Worm (Caenorhabditis elegans) whole organism, L4 larva: ENCODE measurements around the gene C05D11.13.

Source experiments
- F37D6.2 ChIP-seq: sonication (generic microtip); optimal IDR thresholded peaks from 2 replicates; lab custom pipeline; 2016; ENCODE audit warnings: mild to moderate bottlenecking, missing genetic modification characterization, missing compliant biosample characterization
- T20F7.1 ChIP-seq: fragments of 200-800 bp; sonication (Bioruptor generic); optimal IDR thresholded peaks from 2 replicates; lab custom pipeline; 2018; ENCODE audit warnings: mild to moderate bottlenecking, missing genetic modification characterization, missing compliant biosample characterization
- ZK337.2 ChIP-seq: fragments of 200-800 bp; sonication (Bioruptor generic); IDR thresholded peaks from 2 replicates; pipeline ENCODE4 v1.3.6; 2022; ENCODE audit warnings: missing genetic modification reagents, missing genetic modification characterization, missing compliant biosample characterization
- ZK546.5 ChIP-seq, 2 experiments: sonication (generic microtip); optimal IDR thresholded peaks; 2 replicates each; lab custom pipeline; 2017; ENCODE audit warnings: missing biosample characterization in 2 of 2, missing genetic modification characterization in 2 of 2
- arid-1 ChIP-seq: fragments of 200-800 bp; sonication (Bioruptor generic); conservative IDR thresholded peaks from 2 replicates; pipeline ENCODE4 v1.3.6; 2022; ENCODE audit warnings: missing genetic modification reagents, missing genetic modification characterization, missing compliant biosample characterization
- ceh-20 ChIP-seq: fragments of 200-800 bp; sonication (Bioruptor generic); IDR thresholded peaks from 2 replicates; pipeline ENCODE4 v1.3.6; 2022; ENCODE audit warnings: missing genetic modification reagents, missing genetic modification characterization, missing compliant biosample characterization
- daf-12 ChIP-seq: fragments of 150-350 bp; optimal IDR thresholded peaks from 2 replicates; lab custom pipeline; 2014; ENCODE audit warnings: missing biosample characterization, missing genetic modification reagents, missing genetic modification characterization
- daf-16 ChIP-seq, 3 experiments: sonication (generic microtip); optimal IDR thresholded peaks; 2 replicates each; lab custom pipeline; 2016 to 2017; ENCODE audit warnings: missing genetic modification characterization in 3 of 3, missing genetic modification reagents in 3 of 3, mild to moderate bottlenecking in 2 of 3, missing compliant biosample characterization in 2 of 3, missing biosample characterization in 1 of 3, moderate library complexity in 1 of 3
- dmd-6 ChIP-seq: fragments of 200-800 bp; sonication (Bioruptor generic); IDR thresholded peaks from 2 replicates; pipeline ENCODE4 v1.3.6; 2022; ENCODE audit warnings: missing genetic modification reagents, missing genetic modification characterization, missing compliant biosample characterization
- dve-1 ChIP-seq: sonication (generic microtip); optimal IDR thresholded peaks from 2 replicates; lab custom pipeline; 2017; ENCODE audit warnings: antibody characterized with exemption, mild to moderate bottlenecking, missing genetic modification characterization, missing compliant biosample characterization; ENCODE audit not compliant: insufficient read depth
- egl-27 ChIP-seq: sonication (generic microtip); optimal IDR thresholded peaks from 3 replicates; lab custom pipeline; 2017; ENCODE audit warnings: missing biosample characterization, missing genetic modification reagents, missing genetic modification characterization
- fkh-10 ChIP-seq: fragments of 150-350 bp; optimal IDR thresholded peaks from 2 replicates; lab custom pipeline; 2014; ENCODE audit warnings: missing biosample characterization, missing genetic modification reagents, missing genetic modification characterization
- hlh-11 ChIP-seq: fragments of 200-800 bp; sonication (Bioruptor generic); optimal IDR thresholded peaks from 2 replicates; lab custom pipeline; 2018; ENCODE audit warnings: mild to moderate bottlenecking, missing genetic modification characterization, missing compliant biosample characterization
- hlh-30 ChIP-seq: sonication (generic microtip); optimal IDR thresholded peaks from 2 replicates; lab custom pipeline; 2017; ENCODE audit warnings: antibody characterized with exemption, mild to moderate bottlenecking, missing genetic modification characterization, missing compliant biosample characterization; ENCODE audit not compliant: insufficient read depth
- jun-1 ChIP-seq: fragments of 150-350 bp; optimal IDR thresholded peaks from 2 replicates; lab custom pipeline; 2014; ENCODE audit warnings: missing biosample characterization, missing genetic modification reagents, missing genetic modification characterization
- lin-13 ChIP-seq: fragments of 150-350 bp; optimal IDR thresholded peaks from 2 replicates; lab custom pipeline; 2014; ENCODE audit warnings: missing biosample characterization, missing genetic modification reagents, missing genetic modification characterization
- lin-15B ChIP-seq: fragments of 150-350 bp; sonication (generic microtip); optimal IDR thresholded peaks from 3 replicates; lab custom pipeline; 2014; ENCODE audit warnings: missing biosample characterization, missing genetic modification characterization
- mdl-1 ChIP-seq, 2 experiments: fragments of 150-350 bp in 1 of 2; sonication (generic microtip) in 1 of 2; optimal IDR thresholded peaks; 2 replicates each; lab custom pipeline; 2014 to 2017; ENCODE audit warnings: missing biosample characterization in 2 of 2, missing genetic modification characterization in 2 of 2
- mdt-29 ChIP-seq: fragments of 200-800 bp; sonication (Bioruptor generic); IDR thresholded peaks from 2 replicates; pipeline ENCODE4 v1.3.6; 2022; ENCODE audit warnings: missing genetic modification reagents, missing genetic modification characterization, missing compliant biosample characterization
- mep-1 ChIP-seq: fragments of 150-350 bp; sonication (generic microtip); optimal IDR thresholded peaks from 3 replicates; lab custom pipeline; 2014; ENCODE audit warnings: missing biosample characterization, missing genetic modification characterization
- mxl-3 ChIP-seq: fragments of 200-800 bp; sonication (Bioruptor generic); optimal IDR thresholded peaks from 2 replicates; lab custom pipeline; 2018; ENCODE audit warnings: mild to moderate bottlenecking, missing genetic modification characterization, missing compliant biosample characterization
- nhr-28 ChIP-seq: fragments of 150-350 bp; optimal IDR thresholded peaks from 2 replicates; lab custom pipeline; 2014; ENCODE audit warnings: missing biosample characterization, missing genetic modification characterization
- nhr-41 ChIP-seq: fragments of 200-800 bp; sonication (Bioruptor generic); IDR thresholded peaks from 2 replicates; pipeline ENCODE4 v1.3.6; 2022; ENCODE audit warnings: missing genetic modification reagents, missing genetic modification characterization, missing compliant biosample characterization
- nhr-77 ChIP-seq: fragments of 150-350 bp; optimal IDR thresholded peaks from 2 replicates; lab custom pipeline; 2014; ENCODE audit warnings: missing biosample characterization, missing genetic modification characterization
- php-3 ChIP-seq: fragments of 200-800 bp; sonication (Bioruptor generic); IDR thresholded peaks from 2 replicates; pipeline ENCODE4 v1.3.6; 2022; ENCODE audit warnings: missing genetic modification reagents, missing genetic modification characterization, missing compliant biosample characterization
- pqm-1 ChIP-seq: sonication (generic microtip); optimal IDR thresholded peaks from 2 replicates; lab custom pipeline; 2017; ENCODE audit warnings: missing biosample characterization, missing genetic modification characterization
- saeg-2 ChIP-seq: fragments of 200-800 bp; sonication (Bioruptor generic); IDR thresholded peaks from 2 replicates; pipeline ENCODE4 v1.3.6; 2022; ENCODE audit warnings: missing genetic modification reagents, missing genetic modification characterization, missing compliant biosample characterization
- sdz-12 ChIP-seq: fragments of 200-800 bp; sonication (Bioruptor generic); optimal IDR thresholded peaks from 2 replicates; lab custom pipeline; 2018; ENCODE audit warnings: mild to moderate bottlenecking, missing genetic modification characterization, missing compliant biosample characterization
- unc-130 ChIP-seq: sonication (generic microtip); optimal IDR thresholded peaks from 2 replicates; lab custom pipeline; 2016; ENCODE audit warnings: missing genetic modification reagents, missing genetic modification characterization, missing compliant biosample characterization
- unc-39 ChIP-seq: sonication (generic microtip); optimal IDR thresholded peaks from 2 replicates; lab custom pipeline; 2017; ENCODE audit warnings: missing biosample characterization, missing genetic modification characterization
- unc-62 ChIP-seq, 3 experiments: fragments of 150-350 bp in 1 of 3; sonication (generic microtip); optimal IDR thresholded peaks in 2 of 3; peaks in 1 of 3; 1 replicate in 1 of 3; 2 replicates in 2 of 3; lab custom pipeline; 2014 to 2017; ENCODE audit warnings: missing biosample characterization in 3 of 3, missing genetic modification characterization in 3 of 3, missing genetic modification reagents in 3 of 3, missing genotype in 1 of 3
- zfp-3 ChIP-seq: fragments of 200-800 bp; sonication (Bioruptor generic); conservative IDR thresholded peaks from 2 replicates; pipeline ENCODE4 v1.3.6; 2022; ENCODE audit warnings: missing genetic modification reagents, missing genetic modification characterization, missing compliant biosample characterization
- zip-2 ChIP-seq: fragments of 150-350 bp; optimal IDR thresholded peaks from 2 replicates; lab custom pipeline; 2014; ENCODE audit warnings: missing biosample characterization, missing genetic modification characterization
- ztf-7 ChIP-seq: fragments of 150-350 bp; optimal IDR thresholded peaks from 2 replicates; lab custom pipeline; 2014; ENCODE audit warnings: missing biosample characterization, missing genetic modification characterization

Gene C05D11.13

DNA sequence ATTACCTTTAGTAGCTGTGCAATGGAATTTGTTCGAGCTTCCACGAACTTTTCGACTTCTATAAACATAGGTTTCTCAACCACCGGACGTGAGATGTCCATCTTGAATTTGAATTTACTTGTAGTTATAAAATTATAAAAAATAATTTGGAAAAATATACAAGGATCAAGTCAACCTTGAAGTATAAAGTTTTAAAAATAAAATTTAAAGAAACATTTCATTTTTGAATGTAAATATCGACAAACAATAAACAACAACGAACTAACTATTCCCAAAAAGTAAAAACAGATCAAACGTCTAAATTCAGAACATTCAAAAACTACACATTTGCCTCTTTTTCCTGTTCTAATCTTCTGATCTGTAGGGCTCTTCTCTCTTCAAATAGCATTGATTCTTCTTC lies 13.6 kb downstream of the C05D11.13 start, which contains the start of gene popl-1:
Gene popl-1, minus strand, starts transcription at position 101 of the 400 bp plus-strand sequence.
- TF ChIP-seq sdz-12 = no peak
- TF ChIP-seq zfp-3 (GFP tag; lab: Robert Waterston, UW) = no peak
- no peak for TF ChIP-seq mdt-29 (GFP tag; lab: Robert Waterston, UW)
- TF ChIP-seq zip-2 (tag; lab: Kevin White, UChicago) = no peak
- no peak for TF ChIP-seq pqm-1 (tag; lab: Kevin White, UChicago)
- TF ChIP-seq ZK546.5 (tag; optimal IDR thresholded peaks at IDR 0.05; lab: Kevin White, UChicago) = no peak
- no peak for TF ChIP-seq unc-130 (GFP tag; lab: Kevin White, UChicago)
- TF ChIP-seq daf-16 (GFP tag; optimal IDR thresholded peaks at IDR 0.05; lab: Kevin White, UChicago) = no peak
- no peak for TF ChIP-seq daf-16 (tag; optimal IDR thresholded peaks at IDR 0.05; lab: Kevin White, UChicago)
- no peak for TF ChIP-seq nhr-41 (GFP tag; lab: Robert Waterston, UW)
- TF ChIP-seq jun-1 (tag; lab: Kevin White, UChicago) = no peak

DNA sequence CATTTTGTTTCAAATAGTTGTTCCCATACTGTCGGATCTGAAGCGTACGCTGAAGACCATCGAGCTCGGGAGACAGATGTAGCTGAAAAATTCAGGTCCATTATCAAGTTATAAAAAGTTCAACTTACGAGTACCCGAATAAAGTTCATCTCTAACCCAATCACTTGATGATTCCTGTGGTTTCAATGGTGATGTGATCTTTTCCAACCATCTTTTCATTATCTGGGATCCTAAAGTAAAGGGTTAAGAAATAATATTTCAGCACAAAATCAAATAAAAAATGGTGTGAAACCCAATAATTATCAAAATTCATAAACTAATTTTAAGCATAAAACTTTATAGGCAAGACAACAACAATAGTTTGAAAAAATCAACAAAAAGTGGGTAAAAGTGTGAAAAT lies 17.2 kb downstream of the C05D11.13 start, which contains the start of gene C05D11.8:
Gene C05D11.8, minus strand, starts transcription at position 101 of the 400 bp plus-strand sequence.
- TF ChIP-seq mdt-29 (GFP tag; lab: Robert Waterston, UW) (no peak), mxl-3 (GFP tag; lab: Kevin White, UChicago) (no peak), fkh-10 (GFP tag; lab: Kevin White, UChicago) (no peak), unc-39 (tag; lab: Kevin White, UChicago) (no peak)
- TF ChIP-seq, all 104 proteins: peak for 0

DNA sequence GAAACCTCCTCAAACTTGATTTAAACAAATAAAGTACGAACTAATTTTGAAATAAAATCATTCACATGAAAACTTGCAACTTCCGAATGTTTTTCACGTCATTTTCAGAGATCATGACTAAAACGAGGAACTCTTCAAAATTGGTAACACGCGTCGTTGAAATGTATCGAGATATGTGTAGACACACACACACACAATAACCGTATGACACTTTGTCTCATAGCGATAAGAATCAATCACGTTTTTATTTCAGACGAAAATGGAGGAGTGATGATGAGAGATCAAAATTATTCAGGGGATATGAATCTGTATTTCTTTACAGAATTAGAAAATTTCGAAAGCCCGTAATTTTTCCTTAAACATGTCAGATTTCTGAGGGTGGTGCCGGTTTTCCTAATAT lies 21.7 kb downstream of the C05D11.13 start:
- TF ChIP-seq mep-1 (tag; lab: Kevin White, UChicago) (peak; percentile 5), dve-1 (tag; lab: Kevin White, UChicago) (peak; percentile 59), ZK337.2 (GFP tag; lab: Robert Waterston, UW) (no peak), mdl-1 (tag; optimal IDR thresholded peaks at IDR 0.05; lab: Kevin White, UChicago) (peak in 1 of 2 experiments; percentile 30), hlh-11 (tag; lab: Kevin White, UChicago) (peak; percentile 40), lin-15B (tag; lab: Kevin White, UChicago) (no peak), mxl-3 (GFP tag; lab: Kevin White, UChicago) (peak; percentile 71), ceh-20 (GFP tag; lab: Robert Waterston, UW) (0 out of 2 replicates have a peak, but pooled peaks have one; percentile 24), egl-27 (tag; lab: Kevin White, UChicago) (no peak), lin-13 (GFP tag; lab: Kevin White, UChicago) (no peak), saeg-2 (GFP tag; lab: Robert Waterston, UW) (no peak), nhr-28 (tag; lab: Kevin White, UChicago) (peak; percentile 73), F37D6.2 (tag; lab: Kevin White, UChicago) (no peak), unc-130 (GFP tag; lab: Kevin White, UChicago) (no peak), php-3 (peak; percentile 19; the same call in 1 of the 2 replicates), hlh-30 (tag; lab: Kevin White, UChicago) (peak; percentile 86), unc-39 (tag; lab: Kevin White, UChicago) (no peak), mdt-29 (GFP tag; lab: Robert Waterston, UW) (0 out of 2 replicates have a peak, but pooled peaks have one; percentile 24), daf-12 (tag; lab: Kevin White, UChicago) (no peak), nhr-77 (peak; percentile 4), arid-1 (no peak), ztf-7 (tag; lab: Kevin White, UChicago) (no peak), dmd-6 (GFP tag; lab: Robert Waterston, UW) (peak; percentile 73), unc-62 (GFP tag; optimal IDR thresholded peaks at IDR 0.05 in 1 of 2; lab: Kevin White, UChicago) (peak in 1 of 2 experiments; percentile 94), unc-62 (tag; optimal IDR thresholded peaks at IDR 0.05; lab: Kevin White, UChicago) (no peak), T20F7.1 (GFP tag; lab: Kevin White, UChicago) (peak; percentile 59)
